Worm (Caenorhabditis elegans): ENCODE results near the gene srx-18.

ce11 chrV:17805323-17805722 is 6.6 kb upstream of the srx-18 start, which contains the start of gene srh-291:
- TF ChIP-seq Y5F2A.4 (GFP tag; optimal IDR thresholded peaks at IDR 0.05): no peak
- no peak for TF ChIP-seq fkh-10 (GFP tag; optimal IDR thresholded peaks at IDR 0.05)
- no peak for TF ChIP-seq ceh-32 (tag; optimal IDR thresholded peaks at IDR 0.05; ENCODE audit: poor library complexity)
- no peak for TF ChIP-seq lin-15B (tag; optimal IDR thresholded peaks at IDR 0.05)
- no peak for TF ChIP-seq nhr-237 (tag; optimal IDR thresholded peaks at IDR 0.05)
- no peak for TF ChIP-seq madf-5 (GFP tag; IDR thresholded peaks at IDR 0.05)
- TF ChIP-seq lin-39 (tag; optimal IDR thresholded peaks at IDR 0.05): no peak
- TF ChIP-seq nhr-76 (tag; optimal IDR thresholded peaks at IDR 0.05): no peak

All from whole organism, L4 larva.